Worm (Caenorhabditis elegans) whole organism, L4 larva: ENCODE measurements around the gene C10A4.9.

Source experiments
- T20F7.1 ChIP-seq: fragments of 200-800 bp; sonication (Bioruptor generic); optimal IDR thresholded peaks from 2 replicates; lab custom pipeline; 2018; ENCODE audit warnings: mild to moderate bottlenecking, missing genetic modification characterization, missing compliant biosample characterization
- fkh-10 ChIP-seq: fragments of 150-350 bp; optimal IDR thresholded peaks from 2 replicates; lab custom pipeline; 2014; ENCODE audit warnings: missing biosample characterization, missing genetic modification reagents, missing genetic modification characterization
- lin-15B ChIP-seq: fragments of 150-350 bp; sonication (generic microtip); optimal IDR thresholded peaks from 3 replicates; lab custom pipeline; 2014; ENCODE audit warnings: missing biosample characterization, missing genetic modification characterization
- nhr-41 ChIP-seq: fragments of 200-800 bp; sonication (Bioruptor generic); IDR thresholded peaks from 2 replicates; pipeline ENCODE4 v1.3.6; 2022; ENCODE audit warnings: missing genetic modification reagents, missing genetic modification characterization, missing compliant biosample characterization
- snpc-1.2 ChIP-seq: fragments of 200-800 bp; sonication (Bioruptor generic); IDR thresholded peaks from 2 replicates; pipeline ENCODE4 v1.3.6; 2022; ENCODE audit warnings: missing genetic modification reagents, missing genetic modification characterization, missing compliant biosample characterization

DNA sequence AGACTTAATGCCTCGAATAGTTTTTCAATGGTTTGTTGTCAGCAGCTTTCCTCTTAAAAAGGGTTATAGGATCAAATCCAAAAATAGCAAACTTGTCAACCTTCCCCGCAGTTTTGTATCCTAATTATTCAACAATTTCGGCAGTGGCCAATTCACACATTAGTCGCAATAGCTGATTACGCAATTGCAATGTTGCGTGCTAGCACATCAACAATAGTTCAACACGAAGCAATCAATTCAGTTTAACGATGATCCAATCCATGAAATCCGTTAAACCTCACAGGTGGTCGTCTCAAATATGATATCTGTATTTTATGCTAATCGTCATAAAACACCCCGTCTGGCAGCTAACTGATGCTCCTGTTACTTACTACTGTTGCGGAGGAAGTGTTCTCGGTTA, 31.9 kb downstream of the C10A4.9 start:
- TF ChIP-seq nhr-41 (GFP tag; lab: Robert Waterston, UW), result no peak
- TF ChIP-seq lin-15B (tag; lab: Kevin White, UChicago), result no peak
- TF ChIP-seq T20F7.1 (GFP tag; lab: Kevin White, UChicago), result no peak
- TF ChIP-seq snpc-1.2 (GFP tag; lab: Robert Waterston, UW), result no peak
- TF ChIP-seq fkh-10 (GFP tag; lab: Kevin White, UChicago), result no peak
